Worm (Caenorhabditis elegans) whole organism, L4/young adult: ENCODE results near the gene glr-8.

ENCODE experiments used
- W03F9.2 ChIP-seq: fragments of 150-350 bp; optimal IDR thresholded peaks from 2 replicates; lab custom pipeline; 2014; ENCODE audit warnings: missing biosample characterization, missing genetic modification characterization
- dao-5 ChIP-seq: sonication (generic microtip); optimal IDR thresholded peaks from 2 replicates; lab custom pipeline; 2016; ENCODE audit warnings: missing genotype, missing genetic modification characterization, moderate library complexity, missing compliant biosample characterization
- him-1 ChIP-seq: sonication (generic microtip); optimal IDR thresholded peaks from 2 replicates; lab custom pipeline; 2016; ENCODE audit warnings: missing genotype, missing genetic modification reagents, missing genetic modification characterization, missing compliant biosample characterization

glr-8 gene

DNA sequence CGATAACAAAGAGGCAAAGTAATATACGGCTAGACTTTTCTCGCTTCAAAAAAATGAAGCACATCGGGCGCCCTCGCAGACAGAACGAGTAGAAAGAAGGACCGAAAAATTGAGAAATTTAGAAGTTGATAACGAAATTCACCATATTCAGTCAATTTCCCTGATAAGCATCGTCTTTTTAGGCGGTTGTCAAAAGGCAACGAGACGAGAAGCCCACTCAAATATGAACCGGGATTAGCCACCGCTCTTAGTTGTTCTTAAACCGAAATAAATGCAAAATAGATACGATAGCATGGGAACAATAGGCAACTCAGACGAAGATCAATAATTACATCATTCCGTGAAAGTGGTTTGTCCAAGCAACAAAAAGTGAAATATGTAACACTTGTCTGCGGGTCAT is 2.6 kb upstream of the glr-8 start:
- no peak for TF ChIP-seq him-1 (tag; lab: Kevin White, UChicago)
- TF ChIP-seq W03F9.2 (tag; lab: Kevin White, UChicago): no peak
- TF ChIP-seq dao-5 (tag; lab: Kevin White, UChicago): no peak

- TF ChIP-seq W03F9.2 (tag; lab: Kevin White, UChicago) (no peak), him-1 (tag; lab: Kevin White, UChicago) (no peak), dao-5 (tag; lab: Kevin White, UChicago) (no peak)
Observed at ce11 chrX:6505008-6505407, 772 bp upstream of the glr-8 start, which contains the start of gene cdf-1. Gene cdf-1, minus strand, starts transcription at chrX:6505143.

DNA sequence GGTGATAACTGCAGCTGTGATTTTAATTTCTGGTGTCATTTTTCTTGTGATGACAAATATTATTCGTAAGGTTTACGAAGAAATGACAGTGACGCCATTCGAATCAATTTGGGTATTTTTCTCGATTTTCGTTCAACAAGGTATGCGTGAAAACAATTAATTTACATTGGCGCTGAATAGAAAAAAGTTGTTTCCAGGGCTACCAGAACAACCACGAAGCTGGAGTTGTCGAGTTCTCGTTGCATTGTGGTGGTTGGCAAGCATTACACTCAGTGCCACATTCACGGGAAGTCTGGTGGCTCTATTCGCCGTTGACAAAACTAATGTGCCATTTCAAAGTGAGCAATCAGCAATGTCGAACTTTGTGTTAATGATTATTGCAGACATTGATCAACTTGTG is 2.0 kb downstream of the glr-8 start:
- TF ChIP-seq him-1 (tag; lab: Kevin White, UChicago): no peak
- TF ChIP-seq W03F9.2 (tag; lab: Kevin White, UChicago): no peak
- TF ChIP-seq dao-5 (tag; lab: Kevin White, UChicago): no peak

- no peak for TF ChIP-seq him-1 (tag; lab: Kevin White, UChicago)
- TF ChIP-seq dao-5 (tag; lab: Kevin White, UChicago): no peak
- TF ChIP-seq W03F9.2 (tag; lab: Kevin White, UChicago): no peak
Observed at ce11 chrX:6509813-6510212, 4.0 kb downstream of the glr-8 start.

DNA sequence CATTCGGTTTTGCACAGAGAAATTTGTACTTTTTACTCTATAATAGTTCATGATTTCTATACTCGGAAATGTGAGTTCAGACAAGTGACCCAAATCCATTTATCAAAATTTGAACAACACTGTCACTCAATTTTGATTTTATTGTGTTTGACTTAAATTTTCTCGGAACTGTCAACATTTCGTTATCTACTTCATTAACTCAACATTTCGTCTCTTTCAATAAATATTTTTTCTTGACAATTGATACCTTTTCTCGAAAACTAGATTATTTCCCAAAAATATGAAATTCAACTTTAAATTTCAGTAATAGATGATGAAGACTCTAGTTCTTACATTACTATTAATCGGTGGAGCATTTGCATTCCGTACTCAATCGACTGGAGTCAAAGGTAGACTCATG is 4.8 kb downstream of the glr-8 start, which contains the start of gene ttr-36:
TSS of gene ttr-36 (plus strand) at position 301 of the 400 bp plus-strand sequence.
- no peak for TF ChIP-seq him-1 (tag; lab: Kevin White, UChicago)
- no peak for TF ChIP-seq dao-5 (tag; lab: Kevin White, UChicago)
- TF ChIP-seq W03F9.2 (tag; lab: Kevin White, UChicago): no peak

- no peak for TF ChIP-seq him-1 (tag; lab: Kevin White, UChicago)
- TF ChIP-seq dao-5 (tag; lab: Kevin White, UChicago): no peak
- no peak for TF ChIP-seq W03F9.2 (tag; lab: Kevin White, UChicago)
Observed at ce11 chrX:6511985-6512384, 6.2 kb downstream of the glr-8 start, which contains the start of gene ttr-35. Gene ttr-35, plus strand, starts transcription at chrX:6512285.

- no peak for TF ChIP-seq W03F9.2 (tag; lab: Kevin White, UChicago)
- TF ChIP-seq him-1 (tag; lab: Kevin White, UChicago): no peak
- TF ChIP-seq dao-5 (tag; lab: Kevin White, UChicago): no peak
Observed at ce11 chrX:6514466-6514865, 8.7 kb downstream of the glr-8 start.

ce11 chrX:6515267-6515666 is 9.5 kb downstream of the glr-8 start:
- no peak for TF ChIP-seq him-1 (tag; lab: Kevin White, UChicago)
- no peak for TF ChIP-seq W03F9.2 (tag; lab: Kevin White, UChicago)
- no peak for TF ChIP-seq dao-5 (tag; lab: Kevin White, UChicago)

ce11 chrX:6517025-6517770 is 11.4 kb downstream of the glr-8 start:
- TF ChIP-seq W03F9.2 (tag; lab: Kevin White, UChicago) (no peak), dao-5 (tag; lab: Kevin White, UChicago) (no peak), him-1 (tag; lab: Kevin White, UChicago) (no peak)

DNA sequence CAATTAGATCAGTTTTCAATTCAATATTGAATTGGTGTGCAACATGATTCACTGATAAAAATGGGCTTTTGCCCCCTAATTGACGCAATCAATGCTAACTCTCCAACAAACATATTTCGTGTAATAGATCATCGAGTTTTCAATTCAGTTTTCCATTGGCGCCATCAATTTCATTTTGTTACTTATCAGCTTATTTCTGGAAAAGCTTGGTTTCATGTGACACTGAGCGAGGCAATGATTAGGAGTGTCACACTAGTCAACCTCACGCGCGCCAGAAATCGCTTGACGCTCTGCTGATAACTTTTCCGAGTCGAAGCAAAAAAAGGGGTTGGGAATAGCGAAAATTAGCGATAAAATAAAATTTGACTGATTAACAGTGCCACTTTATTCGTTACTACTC is 12.8 kb downstream of the glr-8 start, which contains the start of gene ets-4:
TSS of gene ets-4 (plus strand) at position 347 of the 400 bp plus-strand sequence.
- no peak for TF ChIP-seq dao-5 (tag; lab: Kevin White, UChicago)

- TF ChIP-seq W03F9.2 (tag; lab: Kevin White, UChicago): no peak
- no peak for TF ChIP-seq him-1 (tag; lab: Kevin White, UChicago)
- no peak for TF ChIP-seq dao-5 (tag; lab: Kevin White, UChicago)
Observed at ce11 chrX:6519473-6519872, 13.7 kb downstream of the glr-8 start.

ce11 chrX:6519946-6520345 is 14.2 kb downstream of the glr-8 start:
- TF ChIP-seq him-1 (tag; lab: Kevin White, UChicago): no peak
- no peak for TF ChIP-seq dao-5 (tag; lab: Kevin White, UChicago)
- no peak for TF ChIP-seq W03F9.2 (tag; lab: Kevin White, UChicago)

- TF ChIP-seq W03F9.2 (tag; lab: Kevin White, UChicago): no peak
- TF ChIP-seq dao-5 (tag; lab: Kevin White, UChicago): no peak
- TF ChIP-seq him-1 (tag; lab: Kevin White, UChicago): no peak
Observed at ce11 chrX:6520644-6521043, 14.9 kb downstream of the glr-8 start.

DNA sequence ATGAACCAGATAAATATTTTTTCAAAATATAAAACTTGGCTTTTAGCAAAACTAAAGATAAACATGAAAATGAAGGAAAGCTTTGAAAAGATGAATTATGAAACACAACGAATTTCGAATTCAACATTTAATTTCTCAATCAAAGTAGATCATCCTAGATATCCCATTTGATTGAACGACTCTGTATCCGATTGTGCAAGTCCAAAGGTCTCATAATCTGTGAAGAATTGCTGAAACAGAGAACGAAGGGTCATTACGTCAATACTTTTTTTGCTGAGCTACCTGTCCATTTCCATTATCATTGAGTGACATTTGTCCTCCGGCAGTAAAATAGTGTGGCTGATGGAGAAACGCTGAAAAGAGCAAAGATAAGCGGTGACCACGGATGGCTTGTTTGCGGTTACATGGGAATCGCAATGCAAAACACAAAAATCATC is 16.9 kb downstream of the glr-8 start:
- TF ChIP-seq him-1 (tag; lab: Kevin White, UChicago) (no peak), dao-5 (tag; lab: Kevin White, UChicago) (peak; percentile 44)
